Worm (Caenorhabditis elegans): Measurements from ENCODE around the gene sec-10.

ce11 chrIV:7770162-7770561 lies 12.1 kb downstream of the sec-10 start, which contains the start of gene rdl-1:
- TF ChIP-seq nhr-11 (tag; optimal IDR thresholded peaks at IDR 0.05) (no peak), lin-15B (tag; optimal IDR thresholded peaks at IDR 0.05) (no peak), ceh-82 (tag; optimal IDR thresholded peaks at IDR 0.05) (no peak), snpc-1.2 (GFP tag; IDR thresholded peaks at IDR 0.05) (no peak), unc-62 (GFP tag; optimal IDR thresholded peaks at IDR 0.05 in 1 of 2) (no peak), unc-62 (tag; optimal IDR thresholded peaks at IDR 0.05) (no peak), nhr-25 (tag; optimal IDR thresholded peaks at IDR 0.05; ENCODE audit: borderline replicate concordance, insufficient read depth) (no peak), mep-1 (tag; optimal IDR thresholded peaks at IDR 0.05) (no peak), jun-1 (tag; optimal IDR thresholded peaks at IDR 0.05) (no peak), egl-27 (tag; optimal IDR thresholded peaks at IDR 0.05) (no peak), R02D3.7 (tag; optimal IDR thresholded peaks at IDR 0.05) (no peak)
